Worm (Caenorhabditis elegans) whole organism, young adult: ENCODE data around the gene grk-2.

ENCODE experiments used
- C06A6.2 ChIP-seq: fragments of 200-800 bp; sonication (Bioruptor generic); conservative IDR thresholded peaks from 2 replicates; pipeline ENCODE4 v1.3.6; 2022; ENCODE audit warnings: missing genetic modification characterization, missing compliant biosample characterization
- D2030.7 ChIP-seq: fragments of 200-800 bp; sonication (Bioruptor generic); IDR thresholded peaks from 2 replicates; pipeline ENCODE4 v1.3.6; 2022; ENCODE audit warnings: missing genetic modification reagents, missing genetic modification characterization, missing compliant biosample characterization
- F22D6.2 ChIP-seq: sonication (generic microtip); optimal IDR thresholded peaks from 2 replicates; lab custom pipeline; 2016; ENCODE audit warnings: mild to moderate bottlenecking, missing genetic modification characterization, missing compliant biosample characterization
- F33H1.4 ChIP-seq: fragments of 200-800 bp; sonication (Bioruptor generic); IDR thresholded peaks from 2 replicates; pipeline ENCODE4 v1.3.6; 2022; ENCODE audit warnings: missing genetic modification reagents, missing genetic modification characterization, missing compliant biosample characterization
- F37B4.10 ChIP-seq: fragments of 200-800 bp; sonication (Bioruptor generic); IDR thresholded peaks from 2 replicates; pipeline ENCODE4 v1.3.6; 2022; ENCODE audit warnings: missing genetic modification characterization, missing compliant biosample characterization
- F49E8.2 ChIP-seq: sonication (generic microtip); optimal IDR thresholded peaks from 3 replicates; lab custom pipeline; 2017; ENCODE audit warnings: missing genetic modification characterization, mild to moderate bottlenecking, missing compliant biosample characterization, antibody characterized with exemption, moderate library complexity; ENCODE audit not compliant: insufficient read depth
- F55B11.4 ChIP-seq: sonication (generic microtip); optimal IDR thresholded peaks from 2 replicates; lab custom pipeline; 2016; ENCODE audit warnings: missing compliant biosample characterization, missing genetic modification characterization, borderline replicate concordance; ENCODE audit not compliant: insufficient read depth
- K11D2.4 ChIP-seq: fragments of 200-800 bp; sonication (Bioruptor generic); IDR thresholded peaks from 2 replicates; pipeline ENCODE4 v1.3.6; 2022; ENCODE audit warnings: missing genetic modification reagents, missing genetic modification characterization, missing compliant biosample characterization
- ZK185.1 ChIP-seq: sonication (generic microtip); optimal IDR thresholded peaks from 2 replicates; lab custom pipeline; 2016; ENCODE audit warnings: mild to moderate bottlenecking, missing genetic modification characterization, missing compliant biosample characterization; ENCODE audit not compliant: poor library complexity, severe bottlenecking
- athp-1 ChIP-seq: sonication (generic microtip); optimal IDR thresholded peaks from 2 replicates; lab custom pipeline; 2017; ENCODE audit warnings: mild to moderate bottlenecking, missing genetic modification characterization, missing compliant biosample characterization
- bed-2 ChIP-seq: fragments of 200-800 bp; sonication (Bioruptor generic); IDR thresholded peaks from 2 replicates; pipeline ENCODE4 v1.3.6; 2022; ENCODE audit warnings: missing genetic modification reagents, missing genetic modification characterization, missing compliant biosample characterization
- ceh-58 ChIP-seq: fragments of 200-800 bp; sonication (Bioruptor generic); IDR thresholded peaks from 2 replicates; pipeline ENCODE4 v1.3.6; 2022; ENCODE audit warnings: missing genetic modification characterization, missing compliant biosample characterization
- dpl-1 ChIP-seq: fragments of 150-350 bp; optimal IDR thresholded peaks from 2 replicates; lab custom pipeline; 2014; ENCODE audit warnings: missing biosample characterization, missing genetic modification reagents, missing genetic modification characterization
- efl-1 ChIP-seq: fragments of 150-350 bp; optimal IDR thresholded peaks from 2 replicates; lab custom pipeline; 2014; ENCODE audit warnings: missing biosample characterization, missing genetic modification reagents, missing genetic modification characterization
- egrh-3 ChIP-seq: fragments of 200-800 bp; sonication (Bioruptor generic); IDR thresholded peaks from 2 replicates; pipeline ENCODE4 v1.3.6; 2022; ENCODE audit warnings: missing genetic modification reagents, missing genetic modification characterization, missing compliant biosample characterization
- ekl-4 ChIP-seq: fragments of 200-800 bp; sonication (Bioruptor generic); IDR thresholded peaks from 2 replicates; pipeline ENCODE4 v1.3.6; 2022; ENCODE audit warnings: missing genetic modification reagents, missing genetic modification characterization, missing compliant biosample characterization
- ets-4 ChIP-seq: fragments of 200-800 bp; sonication (Bioruptor generic); optimal IDR thresholded peaks from 2 replicates; lab custom pipeline; 2018; ENCODE audit warnings: mild to moderate bottlenecking, missing genetic modification characterization, missing compliant biosample characterization
- hmg-1.2 ChIP-seq: fragments of 200-800 bp; sonication (Bioruptor generic); IDR thresholded peaks from 2 replicates; pipeline ENCODE4 v1.3.6; 2022; ENCODE audit warnings: missing genetic modification reagents, missing genetic modification characterization, missing compliant biosample characterization
- hmg-20 ChIP-seq: fragments of 200-800 bp; sonication (Bioruptor generic); IDR thresholded peaks from 2 replicates; pipeline ENCODE4 v1.3.6; 2022; ENCODE audit warnings: missing genetic modification reagents, missing genetic modification characterization, missing compliant biosample characterization
- hrde-1 ChIP-seq: sonication (generic microtip); optimal IDR thresholded peaks from 2 replicates; lab custom pipeline; 2016; ENCODE audit warnings: missing genetic modification characterization, mild to moderate bottlenecking, missing compliant biosample characterization, moderate library complexity, missing genotype, missing genetic modification reagents, borderline replicate concordance
- let-607 ChIP-seq, 2 experiments: fragments of 200-800 bp in 1 of 2; sonication (Bioruptor generic) in 1 of 2; sonication (generic microtip) in 1 of 2; optimal IDR thresholded peaks; 2 replicates each; lab custom pipeline; 2016 to 2018; ENCODE audit warnings: mild to moderate bottlenecking in 2 of 2, missing compliant biosample characterization in 2 of 2, missing genetic modification characterization in 2 of 2, moderate library complexity in 2 of 2, missing genotype in 1 of 2
- lin-26 ChIP-seq: fragments of 200-800 bp; sonication (Bioruptor generic); IDR thresholded peaks from 2 replicates; pipeline ENCODE4 v1.3.6; 2022; ENCODE audit warnings: missing genetic modification reagents, missing genetic modification characterization, missing compliant biosample characterization
- lsl-1 ChIP-seq: fragments of 200-800 bp; sonication (Bioruptor generic); optimal IDR thresholded peaks from 2 replicates; lab custom pipeline; 2018; ENCODE audit warnings: mild to moderate bottlenecking, missing genetic modification characterization, moderate library complexity, missing compliant biosample characterization
- lsy-27 ChIP-seq: sonication (generic microtip); optimal IDR thresholded peaks from 2 replicates; lab custom pipeline; 2017; ENCODE audit warnings: missing genetic modification characterization, mild to moderate bottlenecking, missing compliant biosample characterization, antibody characterized with exemption, missing genotype, borderline replicate concordance; ENCODE audit not compliant: insufficient read depth
- madf-6 ChIP-seq: fragments of 200-800 bp; sonication (Bioruptor generic); IDR thresholded peaks from 2 replicates; pipeline ENCODE4 v1.3.6; 2022; ENCODE audit warnings: missing genetic modification reagents, missing genetic modification characterization, missing compliant biosample characterization
- mcd-1 ChIP-seq: fragments of 200-800 bp; sonication (Bioruptor generic); IDR thresholded peaks from 2 replicates; pipeline ENCODE4 v1.3.6; 2022; ENCODE audit warnings: missing genetic modification reagents, missing genetic modification characterization, missing compliant biosample characterization
- nfyb-1 ChIP-seq: fragments of 200-800 bp; sonication (Bioruptor generic); IDR thresholded peaks from 2 replicates; pipeline ENCODE4 v1.3.6; 2022; ENCODE audit warnings: missing genetic modification reagents, missing genetic modification characterization, missing compliant biosample characterization
- nhr-120 ChIP-seq: fragments of 200-800 bp; sonication (Bioruptor generic); IDR thresholded peaks from 2 replicates; pipeline ENCODE4 v1.3.6; 2022; ENCODE audit warnings: missing genetic modification characterization, missing compliant biosample characterization
- nhr-179 ChIP-seq: sonication (generic microtip); optimal IDR thresholded peaks from 2 replicates; lab custom pipeline; 2016; ENCODE audit warnings: mild to moderate bottlenecking, missing genetic modification characterization, missing compliant biosample characterization
- repo-1 ChIP-seq: sonication (generic microtip); optimal IDR thresholded peaks from 2 replicates; lab custom pipeline; 2017; ENCODE audit warnings: mild to moderate bottlenecking, missing genetic modification characterization, missing compliant biosample characterization
- rpc-1 ChIP-seq, 2 experiments: fragments of 150-350 bp in 1 of 2; sonication (generic microtip) in 1 of 2; optimal IDR thresholded peaks; 2 replicates each; lab custom pipeline; 2014 to 2018; ENCODE audit warnings: missing biosample characterization in 1 of 2, missing genetic modification characterization in 1 of 2, missing genetic modification reagents in 1 of 2, missing genotype in 1 of 2
- snpc-1.3 ChIP-seq: sonication (generic microtip); optimal IDR thresholded peaks from 2 replicates; lab custom pipeline; 2017; ENCODE audit warnings: missing genetic modification characterization, mild to moderate bottlenecking, missing compliant biosample characterization, antibody characterized with exemption, moderate library complexity, missing genotype, missing genetic modification reagents; ENCODE audit not compliant: insufficient read depth
- snpc-3.4 ChIP-seq: sonication (generic microtip); optimal IDR thresholded peaks from 2 replicates; lab custom pipeline; 2017; ENCODE audit warnings: missing genetic modification characterization, mild to moderate bottlenecking, missing compliant biosample characterization, antibody characterized with exemption, moderate library complexity, missing genotype, missing genetic modification reagents
- snpc-4 ChIP-seq, 5 experiments: fragments of 150-350 bp in 1 of 5; sonication (generic microtip) in 4 of 5; optimal IDR thresholded peaks; 2 replicates each; lab custom pipeline; 2014 to 2018; ENCODE audit warnings: missing genetic modification characterization in 5 of 5, missing biosample characterization in 3 of 5, antibody characterized with exemption in 2 of 5, mild to moderate bottlenecking in 2 of 5, missing compliant biosample characterization in 2 of 5, missing genotype in 2 of 5, moderate library complexity in 2 of 5, missing genetic modification reagents in 1 of 5
- sptf-2 ChIP-seq: fragments of 200-800 bp; sonication (Bioruptor generic); optimal IDR thresholded peaks from 2 replicates; lab custom pipeline; 2018; ENCODE audit warnings: mild to moderate bottlenecking, missing genetic modification characterization, missing compliant biosample characterization
- tbp1 ChIP-seq: fragments of 200-800 bp; sonication (Bioruptor generic); optimal IDR thresholded peaks from 2 replicates; lab custom pipeline; 2018; ENCODE audit warnings: mild to moderate bottlenecking, missing genetic modification characterization, missing compliant biosample characterization
- xnd-1 ChIP-seq: sonication (generic microtip); optimal IDR thresholded peaks from 2 replicates; lab custom pipeline; 2016; ENCODE audit warnings: missing genotype, missing genetic modification reagents, missing genetic modification characterization, missing compliant biosample characterization
- zfh-2 ChIP-seq: fragments of 200-800 bp; sonication (Bioruptor generic); conservative IDR thresholded peaks from 2 replicates; pipeline ENCODE4 v1.3.6; 2022; ENCODE audit warnings: missing genetic modification reagents, missing genetic modification characterization, missing compliant biosample characterization
- ztf-26 ChIP-seq: sonication (generic microtip); optimal IDR thresholded peaks from 2 replicates; lab custom pipeline; 2017; ENCODE audit warnings: missing genetic modification characterization, missing compliant biosample characterization
- ztf-6 ChIP-seq: fragments of 200-800 bp; sonication (Bioruptor generic); IDR thresholded peaks from 2 replicates; pipeline ENCODE4 v1.3.6; 2022; ENCODE audit warnings: missing genetic modification reagents, missing genetic modification characterization, missing compliant biosample characterization

Gene grk-2

ce11 chrIII:646454-646853 is 29.5 kb upstream of the grk-2 start, which contains the start of gene orai-1:
Gene orai-1, plus strand, starts transcription at chrIII:646754.
- no peak for TF ChIP-seq mcd-1 (GFP tag; lab: Robert Waterston, UW)
- no peak for TF ChIP-seq snpc-3.4 (tag; lab: Kevin White, UChicago)
- no peak for TF ChIP-seq xnd-1 (tag; lab: Kevin White, UChicago)
- no peak for TF ChIP-seq nhr-179 (tag; lab: Kevin White, UChicago)
- TF ChIP-seq ztf-6 (GFP tag; lab: Robert Waterston, UW), result no peak
- no peak for TF ChIP-seq F37B4.10 (GFP tag; lab: Robert Waterston, UW)
- no peak for TF ChIP-seq athp-1 (tag; lab: Kevin White, UChicago)
- no peak for TF ChIP-seq zfh-2 (GFP tag; lab: Robert Waterston, UW)
- no peak for TF ChIP-seq nhr-120 (GFP tag; lab: Robert Waterston, UW)

- TF ChIP-seq F22D6.2 (tag; lab: Kevin White, UChicago) (no peak), lsy-27 (no peak), lin-26 (GFP tag; lab: Robert Waterston, UW) (no peak), ceh-58 (GFP tag; lab: Robert Waterston, UW) (no peak), let-607 (tag; optimal IDR thresholded peaks at IDR 0.05; lab: Kevin White, UChicago) (peak in 1 of 2 experiments; percentile 45), bed-2 (GFP tag; lab: Robert Waterston, UW) (no peak), F55B11.4 (tag; lab: Kevin White, UChicago) (no peak), nhr-120 (GFP tag; lab: Robert Waterston, UW) (no peak), hmg-1.2 (GFP tag; lab: Robert Waterston, UW) (peak; percentile 69; the same call in 1 of the 2 replicates)
These were observed 28.7 kb upstream of the grk-2 start for ce11 chrIII:647248-647647.

ce11 chrIII:649935-650334 is 26.0 kb upstream of the grk-2 start:
- TF ChIP-seq F49E8.2 (tag; lab: Kevin White, UChicago) (no peak), F37B4.10 (GFP tag; lab: Robert Waterston, UW) (no peak), ekl-4 (no peak), hmg-20 (GFP tag; lab: Robert Waterston, UW) (no peak), ztf-6 (GFP tag; lab: Robert Waterston, UW) (no peak), F55B11.4 (tag; lab: Kevin White, UChicago) (no peak), nfyb-1 (GFP tag; lab: Robert Waterston, UW) (no peak), nhr-179 (tag; lab: Kevin White, UChicago) (no peak), hrde-1 (tag; lab: Kevin White, UChicago) (no peak), repo-1 (no peak), F33H1.4 (GFP tag; lab: Robert Waterston, UW) (no peak), rpc-1 (optimal IDR thresholded peaks at IDR 0.05; lab: Kevin White, UChicago) (no peak), rpc-1 (tag; optimal IDR thresholded peaks at IDR 0.05; lab: Kevin White, UChicago) (no peak), K11D2.4 (no peak), ZK185.1 (tag; lab: Kevin White, UChicago) (no peak), ztf-26 (tag; lab: Kevin White, UChicago) (no peak)
- TF ChIP-seq, all 124 proteins: peak for 0

- TF ChIP-seq repo-1 (no peak), C06A6.2 (no peak), madf-6 (GFP tag; lab: Robert Waterston, UW) (no peak), efl-1 (GFP tag; lab: Kevin White, UChicago) (no peak), snpc-1.3 (no peak), egrh-3 (GFP tag; lab: Robert Waterston, UW) (no peak), lsl-1 (GFP tag; lab: Kevin White, UChicago) (no peak), dpl-1 (GFP tag; lab: Kevin White, UChicago) (no peak), sptf-2 (GFP tag; lab: Kevin White, UChicago) (no peak), snpc-4 (GFP tag; optimal IDR thresholded peaks at IDR 0.05; lab: Kevin White, UChicago) (no peak), snpc-4 (tag; optimal IDR thresholded peaks at IDR 0.05; lab: Kevin White, UChicago) (no peak), ets-4 (GFP tag; lab: Kevin White, UChicago) (no peak), hmg-20 (GFP tag; lab: Robert Waterston, UW) (no peak), tbp1 (GFP tag; lab: Kevin White, UChicago) (no peak), xnd-1 (tag; lab: Kevin White, UChicago) (no peak), nhr-120 (GFP tag; lab: Robert Waterston, UW) (no peak), D2030.7 (GFP tag; lab: Robert Waterston, UW) (no peak)
These were observed 25.4 kb upstream of the grk-2 start for ce11 chrIII:650539-650938.
